Worm (Caenorhabditis elegans): ENCODE results near the gene brap-2.

brap-2 gene

DNA sequence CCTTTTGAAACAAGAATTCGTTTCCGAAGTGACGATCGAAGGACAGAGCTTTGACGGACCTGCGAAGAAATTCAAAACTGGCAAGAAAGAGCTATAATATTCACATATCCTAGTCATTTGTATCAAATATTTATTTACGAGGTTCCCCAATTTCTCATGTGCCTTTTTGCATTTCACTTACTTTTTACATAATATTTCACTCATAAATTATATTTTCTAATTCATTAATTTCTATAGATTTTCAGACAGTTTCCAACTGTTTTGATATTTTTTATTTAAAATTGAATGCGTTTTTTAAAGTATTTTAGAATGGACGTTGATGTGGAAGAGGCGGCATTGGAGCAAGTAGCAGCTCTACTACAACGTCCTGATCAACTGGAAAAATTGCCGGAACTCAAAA is 33.7 kb downstream of the brap-2 start, which contains the start of gene sec-6:
sec-6 (plus strand) TSS at position 301 of the 400 bp plus-strand sequence.
- TF ChIP-seq sma-3 (GFP tag; optimal IDR thresholded peaks at IDR 0.05) (no peak), alr-1 (tag; optimal IDR thresholded peaks at IDR 0.05) (no peak), unc-55 (GFP tag; optimal IDR thresholded peaks at IDR 0.05) (no peak), mdl-1 (tag; optimal IDR thresholded peaks at IDR 0.05) (no peak), sma-9 (GFP tag; optimal IDR thresholded peaks at IDR 0.05) (no peak), sma-9 (tag; optimal IDR thresholded peaks at IDR 0.05) (no peak), egl-27 (tag; optimal IDR thresholded peaks at IDR 0.05) (no peak), ztf-11 (tag; optimal IDR thresholded peaks at IDR 0.05) (no peak)

ce11 chrII:5358137-5358745 is 34.7 kb downstream of the brap-2 start, which contains the start of the genes F09E5.11 and bmy-1:
F09E5.11 (minus strand) TSS chrII:5358187.
bmy-1 (plus strand) TSS chrII:5358695.
- TF ChIP-seq mbf-1 (tag; optimal IDR thresholded peaks at IDR 0.05) (no peak), snpc-4 (tag; optimal IDR thresholded peaks at IDR 0.05) (peak; percentile 54), blmp-1 (tag; optimal IDR thresholded peaks at IDR 0.05; ENCODE audit: insufficient read depth) (peak; percentile 10), ceh-16 (tag; optimal IDR thresholded peaks at IDR 0.05) (peak; percentile 19), fos-1 (tag; optimal IDR thresholded peaks at IDR 0.05) (peak; percentile 56), ceh-82 (tag; optimal IDR thresholded peaks at IDR 0.05) (peak; percentile 43), lsy-2 (tag; optimal IDR thresholded peaks at IDR 0.05) (peak; percentile 59 to 85), ztf-4 (tag; optimal IDR thresholded peaks at IDR 0.05) (peak; percentile 63), F13H6.1 (tag; optimal IDR thresholded peaks at IDR 0.05) (peak; percentile 83), mdl-1 (tag; optimal IDR thresholded peaks at IDR 0.05) (peak in 1 of 2 experiments; percentile 51), sem-4 (tag; optimal IDR thresholded peaks at IDR 0.05) (peak; percentile 76), lin-13 (GFP tag; optimal IDR thresholded peaks at IDR 0.05) (peak; percentile 86), alr-1 (tag; optimal IDR thresholded peaks at IDR 0.05) (no peak), zag-1 (tag; optimal IDR thresholded peaks at IDR 0.05) (peak; percentile 72), crh-2 (tag; optimal IDR thresholded peaks at IDR 0.05) (peak; percentile 81), unc-39 (tag; optimal IDR thresholded peaks at IDR 0.05) (no peak), nhr-25 (tag; optimal IDR thresholded peaks at IDR 0.05) (peak; percentile 53), nhr-11 (tag; optimal IDR thresholded peaks at IDR 0.05) (no peak), skn-1 (tag; optimal IDR thresholded peaks at IDR 0.05) (peak; percentile 41), nhr-6 (tag; optimal IDR thresholded peaks at IDR 0.05) (no peak), peb-1 (tag; optimal IDR thresholded peaks at IDR 0.05) (no peak), gmeb-1 (tag; optimal IDR thresholded peaks at IDR 0.05) (peak; percentile 83), sma-9 (GFP tag; optimal IDR thresholded peaks at IDR 0.05) (peak; percentile 79), sma-9 (tag; optimal IDR thresholded peaks at IDR 0.05) (no peak), nhr-237 (tag; optimal IDR thresholded peaks at IDR 0.05) (peak; percentile 52), mab-5 (tag; optimal IDR thresholded peaks at IDR 0.05) (peak; percentile 56), R02D3.7 (tag; optimal IDR thresholded peaks at IDR 0.05) (peak; percentile 87), unc-55 (GFP tag; optimal IDR thresholded peaks at IDR 0.05) (peak; percentile 94), sma-3 (GFP tag; optimal IDR thresholded peaks at IDR 0.05) (peak; percentile 83), ztf-11 (tag; optimal IDR thresholded peaks at IDR 0.05) (no peak), C34F6.9 (tag; optimal IDR thresholded peaks at IDR 0.05) (peak; percentile 84), lin-11 (tag; optimal IDR thresholded peaks at IDR 0.05) (peak; percentile 89), ZK546.5 (tag; optimal IDR thresholded peaks at IDR 0.05) (peak; percentile 29), nhr-10 (tag; optimal IDR thresholded peaks at IDR 0.05) (no peak), Y55F3AM.14 (GFP tag; optimal IDR thresholded peaks at IDR 0.05) (peak; percentile 61), nhr-12 (tag; optimal IDR thresholded peaks at IDR 0.05) (no peak), nhr-129 (tag; optimal IDR thresholded peaks at IDR 0.05) (peak; percentile 80), nhr-21 (tag; optimal IDR thresholded peaks at IDR 0.05) (peak; percentile 64), lin-39 (tag; optimal IDR thresholded peaks at IDR 0.05) (no peak)

- TF ChIP-seq sem-4 (tag; optimal IDR thresholded peaks at IDR 0.05) (no peak), mdl-1 (tag; optimal IDR thresholded peaks at IDR 0.05) (no peak), nhr-129 (tag; optimal IDR thresholded peaks at IDR 0.05) (no peak), nhr-6 (tag; optimal IDR thresholded peaks at IDR 0.05) (no peak), peb-1 (tag; optimal IDR thresholded peaks at IDR 0.05) (no peak), Y55F3AM.14 (GFP tag; optimal IDR thresholded peaks at IDR 0.05) (no peak), crh-2 (tag; optimal IDR thresholded peaks at IDR 0.05) (no peak), lsy-2 (tag; optimal IDR thresholded peaks at IDR 0.05) (no peak), snpc-4 (tag; optimal IDR thresholded peaks at IDR 0.05) (no peak), nhr-23 (tag; optimal IDR thresholded peaks at IDR 0.05) (no peak), nhr-11 (tag; optimal IDR thresholded peaks at IDR 0.05) (no peak), alr-1 (tag; optimal IDR thresholded peaks at IDR 0.05) (no peak)
These were observed 37.6 kb downstream of the brap-2 start, which contains the start of gene srg-69 for ce11 chrII:5355384-5355783. srg-69 (plus strand) TSS chrII:5355684.

Data from whole organism, L2 larva.